Worm (Caenorhabditis elegans): ENCODE data around the gene ZC204.17.

DNA sequence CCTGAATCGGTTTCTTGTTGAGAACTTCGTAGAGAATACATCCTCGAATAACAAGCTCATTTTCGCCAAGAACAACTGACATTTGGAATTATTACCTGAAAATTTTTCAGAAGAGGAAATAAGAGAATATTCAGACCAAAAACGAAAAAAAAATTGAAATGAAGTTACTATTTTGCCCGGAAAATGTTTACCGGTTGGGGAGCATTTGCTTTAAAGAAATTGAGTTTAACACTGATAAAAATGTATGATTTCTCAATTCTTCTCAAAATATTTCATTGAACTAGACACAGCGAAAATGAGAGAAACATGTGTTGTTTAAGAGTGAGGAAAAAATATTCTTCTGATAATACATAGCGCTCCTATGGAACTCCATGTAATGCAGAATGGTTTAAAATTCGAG, 29.7 kb downstream of the ZC204.17 start, which contains the start of gene fbxa-165:
- TF ChIP-seq Y53F4B.3 (GFP tag; IDR thresholded peaks at IDR 0.05): no peak
- no peak for TF ChIP-seq snpc-4 (GFP tag; optimal IDR thresholded peaks at IDR 0.05)
- no peak for TF ChIP-seq snpc-4 (tag; optimal IDR thresholded peaks at IDR 0.05)
- TF ChIP-seq lag-1 (GFP tag; IDR thresholded peaks at IDR 0.05): no peak
- TF ChIP-seq unc-130 (GFP tag; optimal IDR thresholded peaks at IDR 0.05): no peak
- no peak for TF ChIP-seq unc-62 (GFP tag; optimal IDR thresholded peaks at IDR 0.05)
- TF ChIP-seq hlh-26 (GFP tag; conservative IDR thresholded peaks at IDR 0.05): no peak
- TF ChIP-seq F49E8.2 (tag; optimal IDR thresholded peaks at IDR 0.05; ENCODE audit: insufficient read depth): no peak
- TF ChIP-seq ekl-4 (GFP tag; IDR thresholded peaks at IDR 0.05): no peak
- TF ChIP-seq B0019.2 (GFP tag; conservative IDR thresholded peaks at IDR 0.05): no peak
- TF ChIP-seq C17E4.6 (GFP tag; IDR thresholded peaks at IDR 0.05): no peak

Data from whole organism, young adult.